Worm (Caenorhabditis elegans) whole organism, L4 larva: ENCODE results near the gene F27D9.7.

Experiments
- ZK337.2 ChIP-seq: fragments of 200-800 bp; sonication (Bioruptor generic); IDR thresholded peaks from 2 replicates; pipeline ENCODE4 v1.3.6; 2022; ENCODE audit warnings: missing genetic modification reagents, missing genetic modification characterization, missing compliant biosample characterization
- aha-1 ChIP-seq: fragments of 150-350 bp; peaks from one replicate; lab custom pipeline; 2014; ENCODE audit warnings: missing biosample characterization, missing genetic modification characterization
- aly-2 ChIP-seq: sonication (generic microtip); optimal IDR thresholded peaks from 2 replicates; lab custom pipeline; 2018; ENCODE audit warnings: missing biosample characterization, missing genetic modification characterization
- ama-1 ChIP-seq: fragments of 150-350 bp; optimal IDR thresholded peaks from 2 replicates; lab custom pipeline; 2014; ENCODE audit warnings: inconsistent platforms, mixed read lengths
- attf-4 ChIP-seq: sonication (generic microtip); optimal IDR thresholded peaks from 3 replicates; lab custom pipeline; 2017; ENCODE audit warnings: missing biosample characterization, missing genetic modification characterization
- cey-2 ChIP-seq: sonication (generic microtip); optimal IDR thresholded peaks from 3 replicates; lab custom pipeline; 2017; ENCODE audit warnings: missing genetic modification characterization, mild to moderate bottlenecking, missing compliant biosample characterization, antibody characterized with exemption, borderline replicate concordance; ENCODE audit not compliant: insufficient read depth
- daf-19 ChIP-seq: fragments of 200-800 bp; sonication (Bioruptor generic); conservative IDR thresholded peaks from 2 replicates; pipeline ENCODE4 v1.3.6; 2022; ENCODE audit warnings: missing genetic modification characterization, missing compliant biosample characterization
- lin-39 ChIP-seq: fragments of 150-350 bp; optimal IDR thresholded peaks from 2 replicates; lab custom pipeline; 2014; ENCODE audit warnings: missing biosample characterization, missing genetic modification reagents, missing genetic modification characterization
- mdl-1 ChIP-seq, 2 experiments: fragments of 150-350 bp in 1 of 2; sonication (generic microtip) in 1 of 2; optimal IDR thresholded peaks; 2 replicates each; lab custom pipeline; 2014 to 2017; ENCODE audit warnings: missing biosample characterization in 2 of 2, missing genetic modification characterization in 2 of 2
- mes-2 ChIP-seq: sonication (generic microtip); optimal IDR thresholded peaks from 2 replicates; lab custom pipeline; 2016; ENCODE audit warnings: missing genotype, mild to moderate bottlenecking, missing genetic modification characterization, missing compliant biosample characterization; ENCODE audit not compliant: poor library complexity, severe bottlenecking
- pha-4 ChIP-seq, 2 experiments: fragments of 150-350 bp in 1 of 2; fragments of 200-800 bp in 1 of 2; sonication (Bioruptor generic) in 1 of 2; IDR thresholded peaks in 1 of 2; optimal IDR thresholded peaks in 1 of 2; 2 replicates each; pipeline versions ENCODE4 v1.3.6 to Lab custom; 2014 to 2022; ENCODE audit warnings: missing genetic modification characterization in 2 of 2, missing genetic modification reagents in 2 of 2, missing biosample characterization in 1 of 2, missing compliant biosample characterization in 1 of 2
- tag-97 ChIP-seq: fragments of 200-800 bp; sonication (Bioruptor generic); IDR thresholded peaks from 2 replicates; pipeline ENCODE4 v1.3.6; 2022; ENCODE audit warnings: missing genetic modification characterization, missing compliant biosample characterization
- tra-1 ChIP-seq: fragments of 200-800 bp; sonication (Bioruptor generic); IDR thresholded peaks from 2 replicates; pipeline ENCODE4 v1.3.6; 2022; ENCODE audit warnings: missing genetic modification reagents, missing genetic modification characterization, missing compliant biosample characterization

ce11 chrX:7710187-7710586 is 39.6 kb upstream of the F27D9.7 start:
- TF ChIP-seq mes-2 = no peak
- no peak for TF ChIP-seq ama-1 (lab: Kevin White, UChicago)
- no peak for TF ChIP-seq tag-97 (GFP tag; lab: Robert Waterston, UW)
- no peak for TF ChIP-seq attf-4 (tag; lab: Kevin White, UChicago)
- no peak for TF ChIP-seq daf-19 (GFP tag; lab: Robert Waterston, UW)
- no peak for TF ChIP-seq tra-1 (GFP tag; lab: Robert Waterston, UW)
- no peak for TF ChIP-seq pha-4 (GFP tag; IDR thresholded peaks at IDR 0.05; lab: Robert Waterston, UW)
- no peak for TF ChIP-seq pha-4 (tag; optimal IDR thresholded peaks at IDR 0.05; lab: Kevin White, UChicago)
- TF ChIP-seq aha-1 (tag; lab: Kevin White, UChicago) = peak; percentile 48
- no peak for TF ChIP-seq cey-2 (tag; lab: Kevin White, UChicago)
- no peak for TF ChIP-seq lin-39 (tag; lab: Kevin White, UChicago)
- TF ChIP-seq mdl-1 (tag; optimal IDR thresholded peaks at IDR 0.05; lab: Kevin White, UChicago) = no peak
- TF ChIP-seq ZK337.2 (GFP tag; lab: Robert Waterston, UW) = no peak
- no peak for TF ChIP-seq aly-2 (tag; lab: Kevin White, UChicago)
